Worm (Caenorhabditis elegans): ENCODE data around the gene W09G12.6.

DNA sequence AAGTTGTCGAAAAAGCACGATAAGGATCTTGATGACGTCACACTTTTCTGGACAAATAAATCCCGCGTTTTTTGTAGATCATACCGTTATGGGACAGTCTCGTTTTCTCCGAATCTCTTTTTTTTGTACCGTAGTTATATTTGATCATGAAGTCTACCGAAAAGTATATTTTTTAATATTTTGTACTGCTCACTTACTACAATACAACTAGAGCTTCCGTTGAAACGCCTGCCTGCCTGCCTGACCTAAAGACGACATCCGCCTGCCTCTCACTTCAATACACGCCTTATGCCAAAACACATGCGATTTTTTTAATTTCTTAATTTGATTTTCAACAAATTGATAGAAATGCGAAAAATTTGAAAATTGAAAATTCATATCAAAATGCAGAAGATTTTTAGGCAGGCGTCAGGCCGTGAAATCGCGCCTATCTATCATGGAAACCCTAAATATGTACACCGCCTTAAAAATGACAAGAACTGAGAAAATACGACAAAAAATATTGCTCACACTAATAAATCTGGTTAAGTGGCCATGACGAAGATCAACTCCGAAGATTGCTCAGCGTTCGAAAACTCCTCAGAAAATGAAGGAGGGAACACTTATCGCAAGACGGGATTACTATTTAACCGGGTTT is 6.0 kb upstream of the W09G12.6 start, which contains the start of gene W09G12.8:
- TF ChIP-seq dao-5 (tag; optimal IDR thresholded peaks at IDR 0.05): no peak
- TF ChIP-seq him-1 (tag; optimal IDR thresholded peaks at IDR 0.05): no peak
